Fruit fly (Drosophila melanogaster): Measurements from ENCODE around the gene CG15278.
A peak's percentile ranks its signal among the peaks of the same experiment; 100 is the strongest.

The CG15278 gene

dm6 chr2L:14851678-14852077 is 24.5 kb downstream of the CG15278 start, which contains the start of gene CG15279 (continued):
- TF ChIP-seq sima (GFP tag; optimal IDR thresholded peaks at IDR 0.05) (no peak), stwl (tag; optimal IDR thresholded peaks at IDR 0.05) (peak; percentile 32), CG6654 (GFP tag; optimal IDR thresholded peaks at IDR 0.05) (peak; percentile 98), nom (GFP tag; optimal IDR thresholded peaks at IDR 0.05) (no peak), CG12071 (GFP tag; optimal IDR thresholded peaks at IDR 0.05) (no peak), phol (tag; optimal IDR thresholded peaks at IDR 0.05) (no peak), Lpt (GFP tag; optimal IDR thresholded peaks at IDR 0.05) (no peak), ATbp (GFP tag; optimal IDR thresholded peaks at IDR 0.05) (no peak), CG18764 (GFP tag; optimal IDR thresholded peaks at IDR 0.05) (no peak), CG30403 (GFP tag; optimal IDR thresholded peaks at IDR 0.05) (no peak), CG16813 (GFP tag; IDR thresholded peaks at IDR 0.05; ENCODE audit: partially characterized antibody) (no peak)

DNA sequence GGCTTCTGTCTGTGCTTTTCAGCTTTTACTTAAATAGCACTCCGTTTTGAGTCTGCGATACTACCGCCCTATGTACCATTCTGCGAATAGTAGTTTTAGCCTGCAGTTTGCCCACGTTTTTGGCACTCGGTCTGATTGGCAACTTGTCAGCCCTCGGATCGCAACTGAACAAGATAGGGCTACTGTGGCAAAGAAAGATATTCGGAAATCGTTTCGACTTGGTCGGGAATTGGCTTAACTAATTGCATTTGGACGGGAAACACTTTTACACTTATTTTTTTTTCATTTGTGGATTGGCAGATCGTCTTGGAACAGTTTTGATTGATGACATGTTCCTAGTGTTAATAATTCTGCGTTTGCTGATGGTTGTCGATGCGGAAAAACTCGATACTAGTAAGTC is 34.1 kb downstream of the CG15278 start, which contains the start of gene CG42682:
CG42682 (plus strand) TSS at position 301 of the 400 bp plus-strand sequence.
- no peak for TF ChIP-seq bab2 (GFP tag; optimal IDR thresholded peaks at IDR 0.05)
- TF ChIP-seq CG12219 (GFP tag; optimal IDR thresholded peaks at IDR 0.05), result no peak
- no peak for TF ChIP-seq salm (tag; optimal IDR thresholded peaks at IDR 0.05)
- TF ChIP-seq pnt (GFP tag; optimal IDR thresholded peaks at IDR 0.05), result no peak
- no peak for TF ChIP-seq E2f1 (GFP tag; IDR thresholded peaks at IDR 0.05)
- TF ChIP-seq CG11696 (GFP tag; IDR thresholded peaks at IDR 0.05), result no peak
- no peak for TF ChIP-seq Taf1 (GFP tag; IDR thresholded peaks at IDR 0.05)
- TF ChIP-seq tgo (GFP tag; IDR thresholded peaks at IDR 0.05), result no peak
- TF ChIP-seq Drgx (GFP tag; IDR thresholded peaks at IDR 0.05), result no peak
- TF ChIP-seq HLH4C (GFP tag; IDR thresholded peaks at IDR 0.05; ENCODE audit: partially characterized antibody), result no peak
- TF ChIP-seq so (GFP tag; IDR thresholded peaks at IDR 0.05), result no peak
- no peak for TF ChIP-seq croc (GFP tag; conservative IDR thresholded peaks at IDR 0.05)
- TF ChIP-seq CG8359 (GFP tag; optimal IDR thresholded peaks at IDR 0.05; ENCODE audit: borderline replicate concordance), result no peak
